Worm (Caenorhabditis elegans): Measurements from ENCODE around the gene glb-14.

The glb-14 gene

DNA sequence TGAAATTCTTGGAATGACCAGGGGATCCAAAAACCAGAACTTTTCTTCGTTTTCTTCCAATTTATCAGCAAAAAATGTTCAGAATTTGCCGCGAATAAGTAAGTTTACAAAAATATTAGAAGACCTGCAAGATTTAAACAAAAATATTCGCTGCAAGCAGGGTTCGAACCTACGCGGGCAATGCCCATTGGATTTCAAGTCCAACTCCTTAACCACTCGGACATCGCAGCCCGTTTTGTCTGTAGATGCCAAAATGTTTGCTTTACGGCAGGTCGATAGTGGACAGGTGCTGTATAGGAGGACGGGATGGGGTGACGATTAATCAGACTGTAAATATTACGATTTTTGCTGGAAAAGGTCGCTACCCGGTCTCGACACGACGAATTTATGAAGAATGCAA lies 2.9 kb upstream of the glb-14 start (continued):
- TF ChIP-seq ces-1 (GFP tag; optimal IDR thresholded peaks at IDR 0.05) (no peak), hlh-30 (tag; optimal IDR thresholded peaks at IDR 0.05; ENCODE audit: insufficient read depth) (no peak)

DNA sequence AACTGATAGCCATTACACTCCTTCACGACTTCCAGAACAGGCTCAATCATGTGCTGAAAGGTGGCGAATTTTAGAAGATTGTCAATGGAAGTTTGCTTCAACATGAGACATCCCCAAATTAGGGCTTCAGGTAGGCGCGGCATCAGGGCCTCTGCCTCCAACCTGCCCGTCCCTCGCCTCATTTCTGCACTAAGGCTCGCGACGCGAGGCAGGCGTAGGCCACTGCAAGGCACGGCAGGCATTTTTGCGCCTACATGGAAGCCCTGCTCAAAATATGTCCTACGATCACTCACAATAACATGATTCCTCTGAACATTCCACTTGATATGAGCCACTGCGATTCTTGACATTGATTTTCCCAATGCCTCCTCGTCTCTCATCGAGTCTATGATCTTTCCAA lies 1.5 kb downstream of the glb-14 start:
- TF ChIP-seq saeg-2 (GFP tag; IDR thresholded peaks at IDR 0.05) (no peak), dmd-8 (GFP tag; IDR thresholded peaks at IDR 0.05) (0 out of 2 replicates have a peak, but pooled peaks have one; percentile 31), daf-12 (tag; optimal IDR thresholded peaks at IDR 0.05) (no peak), set-16 (GFP tag; IDR thresholded peaks at IDR 0.05) (peak; percentile 59), vab-7 (GFP tag; IDR thresholded peaks at IDR 0.05) (no peak), ceh-32 (tag; optimal IDR thresholded peaks at IDR 0.05; ENCODE audit: poor library complexity) (no peak), zfp-3 (GFP tag; conservative IDR thresholded peaks at IDR 0.05) (no peak), egl-43 (GFP tag; IDR thresholded peaks at IDR 0.05) (0 out of 2 replicates have a peak, but pooled peaks have one; percentile 18), ceh-82 (tag; optimal IDR thresholded peaks at IDR 0.05) (no peak)

DNA sequence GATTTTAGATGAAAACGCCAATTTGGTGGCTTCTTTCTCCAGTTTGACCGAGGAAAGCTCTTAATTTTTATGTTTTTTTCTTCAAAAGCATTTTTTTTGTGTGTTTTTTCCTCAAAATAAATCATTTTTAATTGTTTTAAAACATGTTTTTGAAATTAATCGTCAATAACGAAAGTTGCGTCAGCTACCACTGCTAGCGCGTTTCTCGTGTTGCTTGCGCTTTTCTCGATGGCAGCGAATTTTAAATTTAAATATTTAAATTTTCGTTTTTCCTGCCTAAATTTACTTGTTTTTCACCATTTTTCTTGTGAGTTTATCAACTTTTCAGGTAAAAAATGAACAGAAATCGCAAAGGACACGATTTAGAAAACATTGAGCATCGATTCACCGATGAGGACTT lies 6.9 kb downstream of the glb-14 start, which contains the start of gene prde-1:
Gene prde-1, plus strand, starts transcription at position 322 of the 400 bp plus-strand sequence.
- peak; percentile 50 for TF ChIP-seq F49E8.2 (tag; optimal IDR thresholded peaks at IDR 0.05; ENCODE audit: borderline replicate concordance)
- TF ChIP-seq madf-9 (GFP tag; conservative IDR thresholded peaks at IDR 0.05), result no peak

DNA sequence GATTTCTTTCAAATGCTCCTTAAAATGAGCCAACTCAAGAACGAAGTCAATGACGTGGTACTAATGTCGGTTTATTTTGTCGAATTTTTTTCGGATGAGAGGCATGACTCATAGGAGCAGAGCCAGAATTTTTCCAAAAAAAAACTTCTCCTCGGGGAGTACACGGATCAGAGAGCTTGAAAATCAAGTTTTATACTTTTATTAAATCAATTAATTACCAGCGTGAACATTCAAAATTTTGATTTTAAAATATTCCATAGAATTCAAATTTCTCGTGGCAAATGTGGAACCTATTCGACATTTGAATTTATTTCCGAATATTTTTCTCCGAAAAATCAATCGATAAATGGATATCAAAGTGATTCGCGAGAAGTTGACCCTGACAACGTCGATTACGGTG lies 8.5 kb downstream of the glb-14 start, which contains the start of gene F21A3.4:
Gene F21A3.4, plus strand, starts transcription at position 301 of the 400 bp plus-strand sequence.
- no peak for TF ChIP-seq lin-29 (GFP tag; IDR thresholded peaks at IDR 0.05)
- TF ChIP-seq ceh-44 (GFP tag; IDR thresholded peaks at IDR 0.05), result no peak
- no peak for TF ChIP-seq ctbp-1 (GFP tag; IDR thresholded peaks at IDR 0.05)
- no peak for TF ChIP-seq lin-39 (tag; optimal IDR thresholded peaks at IDR 0.05)
- TF ChIP-seq unc-39 (tag; optimal IDR thresholded peaks at IDR 0.05), result no peak
- TF ChIP-seq hmg-1.1 (GFP tag; IDR thresholded peaks at IDR 0.05), result no peak
- no peak for TF ChIP-seq F44E2.7 (GFP tag; IDR thresholded peaks at IDR 0.05)
- no peak for TF ChIP-seq hlh-11 (tag; optimal IDR thresholded peaks at IDR 0.05)
- no peak for TF ChIP-seq Y5F2A.4 (GFP tag; optimal IDR thresholded peaks at IDR 0.05)
- TF ChIP-seq nhr-25 (tag; optimal IDR thresholded peaks at IDR 0.05; ENCODE audit: borderline replicate concordance, insufficient read depth), result no peak
- TF ChIP-seq egl-43 (GFP tag; IDR thresholded peaks at IDR 0.05), result no peak
- TF ChIP-seq nhr-6 (tag; optimal IDR thresholded peaks at IDR 0.05), result no peak
- no peak for TF ChIP-seq fkh-10 (GFP tag; optimal IDR thresholded peaks at IDR 0.05)
- no peak for TF ChIP-seq nhr-237 (tag; optimal IDR thresholded peaks at IDR 0.05)

DNA sequence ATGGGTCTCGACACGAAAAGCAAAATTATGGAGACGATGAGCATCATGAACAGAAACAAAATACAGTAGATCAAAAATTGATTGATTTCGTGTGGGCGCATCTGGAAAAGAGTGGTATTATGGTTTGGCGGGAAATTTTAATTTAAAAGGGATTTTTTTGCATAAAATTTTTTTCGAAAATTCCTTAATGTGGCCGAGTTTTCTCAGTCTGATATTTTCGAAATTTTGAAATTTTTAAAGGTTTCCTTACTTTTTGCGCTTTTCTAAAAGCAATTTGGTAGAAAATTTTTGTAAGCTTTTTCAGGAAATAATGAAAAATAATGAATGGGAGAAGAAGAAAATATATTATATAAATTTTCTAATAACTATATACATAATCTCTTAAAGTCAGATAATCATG lies 10.9 kb downstream of the glb-14 start, which contains the start of gene F21A3.2:
Gene F21A3.2, minus strand, starts transcription at position 101 of the 400 bp plus-strand sequence.
- TF ChIP-seq nhr-41 (GFP tag; IDR thresholded peaks at IDR 0.05) (no peak), madf-9 (GFP tag; conservative IDR thresholded peaks at IDR 0.05) (no peak), unc-62 (GFP tag; optimal IDR thresholded peaks at IDR 0.05 in 1 of 2) (peak in 1 of 2 experiments; percentile 26), unc-62 (tag; optimal IDR thresholded peaks at IDR 0.05) (no peak), D1046.2 (GFP tag; IDR thresholded peaks at IDR 0.05) (no peak)

DNA sequence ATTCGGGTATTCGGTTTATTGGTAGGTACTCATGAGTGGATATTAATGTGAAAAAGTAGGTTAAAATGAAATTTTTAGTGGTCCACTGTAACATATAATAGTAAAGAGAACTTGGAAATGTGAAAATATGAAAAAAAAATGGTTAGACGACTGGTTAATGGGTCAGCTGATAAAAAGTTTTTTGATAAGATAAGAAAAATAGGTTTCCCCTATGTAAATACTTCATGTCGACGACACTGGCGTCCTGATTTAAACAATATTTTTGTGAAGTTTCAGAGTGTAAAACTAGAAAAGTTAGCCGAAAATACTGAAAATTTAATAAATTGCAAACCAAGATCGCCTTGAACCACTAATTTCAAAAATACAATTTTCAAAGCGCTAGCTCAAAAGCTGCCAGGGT lies 11.7 kb downstream of the glb-14 start, which contains the start of gene F21A3.11:
Gene F21A3.11, minus strand, starts transcription at position 117 of the 400 bp plus-strand sequence.
- TF ChIP-seq nhr-48 (tag; optimal IDR thresholded peaks at IDR 0.05) (no peak), D1046.2 (GFP tag; IDR thresholded peaks at IDR 0.05) (no peak), lir-3 (tag; optimal IDR thresholded peaks at IDR 0.05) (no peak), pqm-1 (tag; optimal IDR thresholded peaks at IDR 0.05) (peak; percentile 40), daf-16 (GFP tag; optimal IDR thresholded peaks at IDR 0.05) (no peak), daf-16 (tag; optimal IDR thresholded peaks at IDR 0.05) (peak; percentile 78), T20F7.1 (GFP tag; optimal IDR thresholded peaks at IDR 0.05) (no peak), F37D6.2 (tag; optimal IDR thresholded peaks at IDR 0.05) (no peak), hlh-30 (tag; optimal IDR thresholded peaks at IDR 0.05; ENCODE audit: insufficient read depth) (peak; percentile 14), dmd-6 (GFP tag; IDR thresholded peaks at IDR 0.05) (peak; percentile 38; the same call in 1 of the 2 replicates), zip-11 (GFP tag; IDR thresholded peaks at IDR 0.05) (no peak), dve-1 (tag; optimal IDR thresholded peaks at IDR 0.05; ENCODE audit: insufficient read depth) (peak; percentile 45)
